Fruit fly (Drosophila melanogaster) whole organism, pupa: ENCODE data around the gene Aprt.

Experiments used
- CG10348 ChIP-seq: fragments of 200-800 bp; sonication (Bioruptor generic); IDR thresholded peaks from 2 replicates; pipeline ENCODE4 v1.3.6; 2022; ENCODE audit warnings: missing biosample characterization, missing genetic modification characterization
- CG12605 ChIP-seq: fragments of 200-800 bp; sonication (Bioruptor generic); IDR thresholded peaks from 2 replicates; pipeline ENCODE4 v1.3.6; 2022; ENCODE audit warnings: missing biosample characterization, missing genetic modification characterization
- CG13204 ChIP-seq: fragments of 200-800 bp; sonication (Bioruptor generic); optimal IDR thresholded peaks from 2 replicates; lab custom pipeline; 2018; ENCODE audit warnings: missing biosample characterization, mild to moderate bottlenecking, missing genetic modification characterization, moderate library complexity
- CG14655 ChIP-seq: fragments of 200-800 bp; sonication (Bioruptor generic); optimal IDR thresholded peaks from 3 replicates; lab custom pipeline; 2017; ENCODE audit warnings: mild to moderate bottlenecking, missing biosample characterization, missing genetic modification reagents, missing genetic modification characterization
- CG15710 ChIP-seq: fragments of 200-800 bp; sonication (Bioruptor generic); optimal IDR thresholded peaks from 2 replicates; lab custom pipeline; 2018; ENCODE audit warnings: missing biosample characterization, mild to moderate bottlenecking, missing genetic modification characterization, moderate library complexity
- CG17806 ChIP-seq: fragments of 200-800 bp; sonication (Bioruptor generic); optimal IDR thresholded peaks from 2 replicates; lab custom pipeline; 2018; ENCODE audit warnings: missing biosample characterization, mild to moderate bottlenecking, missing genetic modification characterization, moderate library complexity
- CG32121 ChIP-seq: fragments of 200-800 bp; sonication (Bioruptor generic); IDR thresholded peaks from 2 replicates; pipeline ENCODE4 v1.3.6; 2022; ENCODE audit warnings: missing biosample characterization, missing genetic modification characterization
- CG34367 ChIP-seq: fragments of 200-800 bp; sonication (Bioruptor generic); optimal IDR thresholded peaks from 2 replicates; lab custom pipeline; 2018; ENCODE audit warnings: missing biosample characterization, mild to moderate bottlenecking, missing genetic modification characterization
- CG4496 ChIP-seq: fragments of 200-800 bp; sonication (Bioruptor generic); IDR thresholded peaks from 3 replicates; pipeline ENCODE4 v1.3.6; 2022; ENCODE audit warnings: missing biosample characterization, missing genetic modification characterization
- CG8159 ChIP-seq: fragments of 200-800 bp; sonication (Bioruptor generic); optimal IDR thresholded peaks from 3 replicates; lab custom pipeline; 2018; ENCODE audit warnings: missing biosample characterization, mild to moderate bottlenecking, missing genetic modification characterization, moderate library complexity
- CG8301 ChIP-seq: fragments of 200-800 bp; sonication (Bioruptor generic); optimal IDR thresholded peaks from 2 replicates; lab custom pipeline; 2018; ENCODE audit warnings: missing biosample characterization, mild to moderate bottlenecking, missing genetic modification characterization
- CG9948 ChIP-seq: fragments of 200-800 bp; sonication (Bioruptor generic); optimal IDR thresholded peaks from 2 replicates; lab custom pipeline; 2018; ENCODE audit warnings: missing biosample characterization, mild to moderate bottlenecking, missing genetic modification characterization, moderate library complexity
- D1 ChIP-seq: fragments of 200-800 bp; sonication (Bioruptor generic); optimal IDR thresholded peaks from 2 replicates; lab custom pipeline; 2018; ENCODE audit warnings: missing biosample characterization, mild to moderate bottlenecking, missing genetic modification characterization, moderate library complexity
- EcR ChIP-seq: fragments of 200-800 bp; sonication (Bioruptor generic); optimal IDR thresholded peaks from 3 replicates; lab custom pipeline; 2019; ENCODE audit warnings: missing biosample characterization, missing genetic modification characterization, mild to moderate bottlenecking, moderate library complexity, missing genetic modification reagents
- Ets98B ChIP-seq: fragments of 200-800 bp; sonication (Bioruptor generic); IDR thresholded peaks from 2 replicates; pipeline ENCODE4 v1.3.6; 2022; ENCODE audit warnings: missing biosample characterization, missing genetic modification characterization
- Pif1A ChIP-seq: fragments of 200-800 bp; sonication (Bioruptor generic); optimal IDR thresholded peaks from 3 replicates; lab custom pipeline; 2016; ENCODE audit warnings: missing biosample characterization, missing genetic modification characterization
- Pif1B ChIP-seq: fragments of 200-800 bp; sonication (Bioruptor generic); optimal IDR thresholded peaks from 3 replicates; lab custom pipeline; 2016; ENCODE audit warnings: missing biosample characterization, missing genetic modification characterization
- Snoo ChIP-seq: fragments of 200-800 bp; sonication (Bioruptor generic); optimal IDR thresholded peaks from 3 replicates; lab custom pipeline; 2017; ENCODE audit warnings: missing biosample characterization, mild to moderate bottlenecking, missing genetic modification characterization, inconsistent platforms
- fd96Ca ChIP-seq: fragments of 200-800 bp; sonication (Bioruptor generic); IDR thresholded peaks from 3 replicates; pipeline ENCODE4 v1.3.6; 2022; ENCODE audit warnings: missing biosample characterization, missing genetic modification characterization
- gl ChIP-seq: fragments of 200-800 bp; sonication (Bioruptor generic); optimal IDR thresholded peaks from 2 replicates; lab custom pipeline; 2018; ENCODE audit warnings: missing biosample characterization, mild to moderate bottlenecking, missing genetic modification characterization
- rn ChIP-seq: fragments of 200-800 bp; sonication (Bioruptor generic); IDR thresholded peaks from 2 replicates; pipeline ENCODE4 v1.3.6; 2022; ENCODE audit warnings: missing biosample characterization, missing genetic modification characterization

The Aprt gene

DNA sequence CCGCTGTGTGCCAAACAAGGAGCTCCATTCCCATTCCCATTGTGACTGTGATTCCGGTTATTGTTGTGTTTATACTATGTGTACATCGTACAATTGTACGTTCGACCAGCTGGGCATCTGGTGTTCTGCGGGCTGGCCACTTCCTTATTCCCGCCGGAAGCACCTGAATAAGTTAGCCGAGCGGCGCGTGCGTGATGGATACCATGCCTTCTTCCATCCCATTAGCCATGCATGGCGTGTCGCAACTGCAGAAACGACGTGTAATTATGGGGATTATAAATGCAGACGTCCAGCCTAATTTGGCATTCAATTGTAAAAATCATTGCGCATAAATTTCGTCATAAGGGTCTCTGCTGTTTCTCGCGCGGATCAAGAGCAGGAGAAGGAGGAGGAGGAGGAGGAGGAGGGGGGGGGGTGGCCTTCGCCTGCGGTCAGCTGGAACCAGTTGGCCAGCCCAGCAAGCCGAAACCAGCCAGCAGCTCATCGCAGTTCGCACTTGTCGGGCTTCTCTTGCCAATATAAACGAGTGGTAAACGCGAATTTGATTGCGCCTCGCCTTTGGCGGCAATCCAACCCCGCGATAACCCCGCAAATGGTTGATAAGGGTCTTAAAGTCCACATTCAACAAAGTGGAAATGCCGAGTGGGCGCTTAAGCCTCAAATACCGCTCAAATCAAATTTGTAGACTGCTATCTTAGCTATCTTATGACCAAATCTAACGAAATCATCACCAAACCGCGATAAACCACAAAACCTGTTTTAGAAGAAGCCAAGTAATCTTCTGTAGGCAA, 18.6 kb downstream of the Aprt start:
- no peak for TF ChIP-seq CG9948 (tag; lab: Kevin White, UChicago)
- TF ChIP-seq EcR (GFP tag; lab: Kevin White, UChicago), result no peak
- TF ChIP-seq CG32121 (GFP tag; lab: Robert Waterston, UW), result 0 out of 2 replicates have a peak, but pooled peaks have one; percentile 9
- TF ChIP-seq Ets98B (GFP tag; lab: Robert Waterston, UW), result no peak; the same call in 1 of the 2 replicates
- TF ChIP-seq CG8301, result peak; percentile 2
- TF ChIP-seq Snoo, result no peak
- TF ChIP-seq CG34367, result no peak
- TF ChIP-seq CG12605, result 0 out of 2 replicates have a peak, but pooled peaks have one; percentile 7
- no peak for TF ChIP-seq CG17806 (tag; lab: Kevin White, UChicago)
- TF ChIP-seq Pif1A (GFP tag; lab: Kevin White, UChicago), result no peak
- TF ChIP-seq CG10348 (GFP tag; lab: Robert Waterston, UW), result no peak
- TF ChIP-seq gl (tag; lab: Kevin White, UChicago), result peak; percentile 55
- no peak for TF ChIP-seq fd96Ca (GFP tag; lab: Robert Waterston, UW)
- TF ChIP-seq CG14655 (GFP tag; lab: Kevin White, UChicago), result no peak
- no peak for TF ChIP-seq CG13204 (GFP tag; lab: Kevin White, UChicago)
- peak; percentile 37; the same call in 1 of the 3 replicates for TF ChIP-seq CG4496 (GFP tag; lab: Robert Waterston, UW)
- TF ChIP-seq Pif1B (GFP tag; lab: Kevin White, UChicago), result no peak
- no peak for TF ChIP-seq CG15710

DNA sequence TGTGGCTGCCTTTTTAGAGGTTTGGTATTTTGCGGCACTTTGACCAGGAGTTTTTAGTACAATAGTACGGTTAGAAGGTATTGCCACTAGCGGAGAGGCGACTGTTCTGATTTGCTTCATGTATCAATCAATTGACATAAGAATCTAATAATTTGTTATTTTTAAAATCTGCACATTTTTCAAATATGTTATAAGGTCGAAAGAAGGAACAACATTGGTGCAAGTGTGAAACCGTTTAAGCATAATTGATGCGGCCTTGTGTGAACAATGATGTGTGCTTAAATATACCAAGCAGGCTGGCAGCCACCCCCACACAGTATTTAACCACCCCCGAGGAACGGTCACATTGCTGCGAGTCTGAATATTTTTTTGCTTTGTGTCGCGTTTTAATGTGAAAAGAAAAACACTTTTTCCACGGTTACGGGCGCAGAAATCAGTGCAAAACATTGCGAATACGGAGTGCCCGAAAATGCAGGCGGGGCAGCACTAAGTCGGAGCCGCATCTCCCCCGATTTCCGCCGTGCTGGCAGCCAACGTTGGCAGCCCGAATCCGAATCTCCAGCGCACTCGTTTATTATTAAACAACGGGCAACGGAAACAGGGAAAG, 19.6 kb downstream of the Aprt start, which contains the start of the genes HBS1 and CG12025:
TSS of gene HBS1 (minus strand) at position 120 of the 607 bp plus-strand sequence.
TSS of gene CG12025 (plus strand) at position 310 of the 607 bp plus-strand sequence.
- TF ChIP-seq CG4496 (GFP tag; lab: Robert Waterston, UW) (peak; percentile 57; the same call in 1 of the 3 replicates), Pif1B (GFP tag; lab: Kevin White, UChicago) (no peak), CG17806 (tag; lab: Kevin White, UChicago) (peak; percentile 44), CG12605 (no peak), Ets98B (GFP tag; lab: Robert Waterston, UW) (peak; percentile 31; the same call in 1 of the 2 replicates), CG9948 (tag; lab: Kevin White, UChicago) (peak; percentile 35), CG8159 (tag; lab: Kevin White, UChicago) (peak; percentile 56), CG10348 (GFP tag; lab: Robert Waterston, UW) (no peak), fd96Ca (GFP tag; lab: Robert Waterston, UW) (peak; percentile 68; the same call in 2 of the 3 replicates), Snoo (peak; percentile 2), CG8301 (peak; percentile 42), CG15710 (peak; percentile 54), Pif1A (GFP tag; lab: Kevin White, UChicago) (no peak), CG34367 (peak; percentile 14)

dm6 chr3L:1861794-1862447, 22.9 kb downstream of the Aprt start, which contains the start of gene Rap1:
Gene Rap1, minus strand, starts transcription at chr3L:1862239.
- TF ChIP-seq EcR (GFP tag; lab: Kevin White, UChicago) (no peak), CG32121 (GFP tag; lab: Robert Waterston, UW) (peak; percentile 28; the same call in 1 of the 2 replicates), CG9948 (tag; lab: Kevin White, UChicago) (peak; percentile 5), CG8159 (tag; lab: Kevin White, UChicago) (peak; percentile 38), CG12605 (no peak; the same call in 1 of the 2 replicates), CG17806 (tag; lab: Kevin White, UChicago) (no peak), CG15710 (no peak), CG14655 (GFP tag; lab: Kevin White, UChicago) (peak; percentile 35), CG8301 (no peak), rn (peak; percentile 5), D1 (peak; percentile 48), Snoo (peak; percentile 51), Pif1B (GFP tag; lab: Kevin White, UChicago) (no peak), CG13204 (GFP tag; lab: Kevin White, UChicago) (no peak), CG4496 (GFP tag; lab: Robert Waterston, UW) (peak; percentile 44), CG34367 (no peak), CG10348 (GFP tag; lab: Robert Waterston, UW) (no peak), gl (tag; lab: Kevin White, UChicago) (no peak), fd96Ca (GFP tag; lab: Robert Waterston, UW) (peak; percentile 49; the same call in 2 of the 3 replicates), Ets98B (GFP tag; lab: Robert Waterston, UW) (no peak; the same call in 1 of the 2 replicates), Pif1A (GFP tag; lab: Kevin White, UChicago) (peak; percentile 21)

- TF ChIP-seq Pif1B (GFP tag; lab: Kevin White, UChicago) (no peak), CG8159 (tag; lab: Kevin White, UChicago) (no peak), CG12605 (peak; percentile 32), CG4496 (GFP tag; lab: Robert Waterston, UW) (no peak; the same call in 2 of the 3 replicates), EcR (GFP tag; lab: Kevin White, UChicago) (peak; percentile 54), CG14655 (GFP tag; lab: Kevin White, UChicago) (peak; percentile 2)
Measured at dm6 chr3L:1861400-1861793, 23.4 kb downstream of the Aprt start.
